Fruit fly (Drosophila melanogaster): Measurements from ENCODE around the gene Cpr64Ab.

Gene Cpr64Ab

dm6 chr3L:4252121-4252861, 41.0 kb upstream of the Cpr64Ab start:
- TF ChIP-seq ovo (GFP tag; optimal IDR thresholded peaks at IDR 0.05) (peak; percentile 92), bab1 (GFP tag; optimal IDR thresholded peaks at IDR 0.05) (no peak), cnc (optimal IDR thresholded peaks at IDR 0.05) (peak in 1 of 2 experiments; percentile 43), cic (GFP tag; optimal IDR thresholded peaks at IDR 0.05) (no peak), Crg-1 (GFP tag; optimal IDR thresholded peaks at IDR 0.05) (no peak)

- TF ChIP-seq CG33017 (tag; optimal IDR thresholded peaks at IDR 0.05) (peak; percentile 36), cnc (optimal IDR thresholded peaks at IDR 0.05) (no peak), bab1 (GFP tag; optimal IDR thresholded peaks at IDR 0.05) (peak; percentile 58), Mnt (GFP tag; optimal IDR thresholded peaks at IDR 0.05) (peak; percentile 18), CG14711 (tag; optimal IDR thresholded peaks at IDR 0.05) (peak; percentile 48), Clk (GFP tag; optimal IDR thresholded peaks at IDR 0.05) (no peak), CG7101 (tag; optimal IDR thresholded peaks at IDR 0.05) (peak; percentile 27)
These were observed 31.1 kb upstream of the Cpr64Ab start, which contains the start of gene pav for dm6 chr3L:4242428-4242827. Gene pav (plus strand): TSS chr3L:4242734.

DNA sequence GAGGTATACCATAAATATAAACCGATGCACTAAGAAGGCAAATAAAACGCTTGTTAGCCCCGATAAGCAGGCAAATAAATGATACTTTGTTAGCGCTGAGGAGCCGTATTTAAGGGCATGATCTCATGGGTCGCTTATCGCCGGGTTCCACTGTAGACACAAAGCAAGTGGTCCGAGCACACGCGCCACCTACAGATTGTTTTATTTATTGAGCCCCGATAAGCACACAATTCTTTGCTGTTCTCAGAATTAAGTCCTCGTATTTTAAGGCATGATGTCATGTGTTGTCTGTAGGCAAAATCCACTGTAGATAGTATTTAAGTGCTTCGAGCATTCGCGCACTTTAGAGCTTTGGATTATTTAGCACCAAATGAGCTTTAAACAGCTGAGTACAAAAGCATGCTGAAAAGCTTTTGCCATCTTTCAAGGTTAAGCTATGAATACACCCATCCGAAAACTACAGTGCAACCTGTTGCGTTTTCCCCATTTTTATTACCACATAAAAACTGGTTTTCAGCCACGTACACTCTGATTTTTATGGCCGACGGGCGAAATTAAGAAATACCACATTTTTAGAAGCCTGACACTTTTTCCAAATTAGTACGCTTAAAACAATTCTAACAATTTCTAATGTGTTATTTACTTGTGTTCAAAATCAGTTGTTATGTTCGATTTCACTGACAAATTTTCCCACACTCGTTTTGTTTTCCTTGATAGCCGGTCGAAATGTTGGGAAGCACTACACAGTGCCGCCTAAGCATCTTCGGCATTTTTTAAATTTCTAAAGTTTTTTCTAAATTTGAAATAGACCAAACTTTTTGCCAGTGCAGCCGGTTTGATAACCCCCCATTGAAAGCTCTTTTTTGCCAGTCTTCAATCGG, 28.3 kb upstream of the Cpr64Ab start, which contains the start of gene Sqor:
Gene Sqor (plus strand): TSS at position 732 of the 881 bp plus-strand sequence.
- TF ChIP-seq CG5204 (GFP tag; optimal IDR thresholded peaks at IDR 0.05): peak; percentile 91
- TF ChIP-seq toe (GFP tag; optimal IDR thresholded peaks at IDR 0.05): peak; percentile 91
- no peak for TF ChIP-seq kay (GFP tag; ENCODE audit: borderline replicate concordance)
- TF ChIP-seq cic (GFP tag; optimal IDR thresholded peaks at IDR 0.05): peak; percentile 71
- TF ChIP-seq CG1620 (GFP tag; optimal IDR thresholded peaks at IDR 0.05): peak; percentile 78
- TF ChIP-seq CG14711 (tag; optimal IDR thresholded peaks at IDR 0.05): peak; percentile 76
- peak; percentile 77 for TF ChIP-seq ovo (GFP tag; optimal IDR thresholded peaks at IDR 0.05)
- peak; percentile 79 for TF ChIP-seq Crg-1 (GFP tag; optimal IDR thresholded peaks at IDR 0.05)
- peak; percentile 68 for TF ChIP-seq Mnt (GFP tag; optimal IDR thresholded peaks at IDR 0.05)
- peak; percentile 92 for TF ChIP-seq CG7045 (GFP tag; optimal IDR thresholded peaks at IDR 0.05)
- TF ChIP-seq bab1 (GFP tag; optimal IDR thresholded peaks at IDR 0.05): peak; percentile 90
- TF ChIP-seq CG7101 (tag; optimal IDR thresholded peaks at IDR 0.05): peak; percentile 91
- TF ChIP-seq CG12768 (GFP tag; optimal IDR thresholded peaks at IDR 0.05): peak; percentile 94
- peak; percentile 97 for TF ChIP-seq CG11617 (GFP tag; optimal IDR thresholded peaks at IDR 0.05)
- peak; percentile 82 for TF ChIP-seq pad (GFP tag; optimal IDR thresholded peaks at IDR 0.05)
- TF ChIP-seq tj (GFP tag; optimal IDR thresholded peaks at IDR 0.05): peak; percentile 77
- TF ChIP-seq CG33017 (tag; optimal IDR thresholded peaks at IDR 0.05): peak; percentile 89
- TF ChIP-seq Hr96 (GFP tag; optimal IDR thresholded peaks at IDR 0.05): peak; percentile 92
- TF ChIP-seq Clk (GFP tag; optimal IDR thresholded peaks at IDR 0.05): peak; percentile 84
- TF ChIP-seq cnc (optimal IDR thresholded peaks at IDR 0.05): no peak

- no peak for TF ChIP-seq toe (GFP tag; optimal IDR thresholded peaks at IDR 0.05)
- no peak for TF ChIP-seq CG14711 (tag; optimal IDR thresholded peaks at IDR 0.05)
- TF ChIP-seq CG12768 (GFP tag; optimal IDR thresholded peaks at IDR 0.05): no peak
These were observed 26.9 kb upstream of the Cpr64Ab start for dm6 chr3L:4238195-4238594.

DNA sequence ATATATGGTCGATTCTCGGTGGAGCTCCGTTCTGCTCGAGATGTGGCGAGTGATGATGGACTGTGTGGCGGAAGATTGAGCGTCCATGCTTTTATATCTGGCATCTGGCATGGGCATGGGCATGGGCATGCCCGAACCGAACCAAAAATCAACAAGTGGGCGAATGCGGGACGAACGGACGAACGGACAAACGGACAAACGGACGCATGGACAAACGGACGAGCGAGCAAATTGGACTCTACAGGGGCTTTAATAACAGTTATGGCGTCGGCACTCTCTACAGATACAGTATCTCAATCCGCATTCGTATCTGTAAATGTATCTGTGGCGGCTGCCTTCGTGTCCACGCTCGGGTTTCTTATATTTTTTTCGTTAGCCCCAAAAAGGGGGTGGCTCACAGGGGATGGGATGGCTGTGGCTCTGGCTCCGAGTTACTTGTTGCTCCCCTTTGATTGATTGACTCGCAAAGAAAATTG, 24.8 kb upstream of the Cpr64Ab start, which contains the start of gene ImpL2:
Gene ImpL2 (minus strand): TSS at position 51 of the 476 bp plus-strand sequence.
- TF ChIP-seq Mnt (GFP tag; optimal IDR thresholded peaks at IDR 0.05) (no peak), Clk (GFP tag; optimal IDR thresholded peaks at IDR 0.05) (no peak), cic (GFP tag; optimal IDR thresholded peaks at IDR 0.05) (no peak), kay (GFP tag; ENCODE audit: borderline replicate concordance) (no peak), CG11617 (GFP tag; optimal IDR thresholded peaks at IDR 0.05) (no peak), cnc (optimal IDR thresholded peaks at IDR 0.05) (no peak), CG5204 (GFP tag; optimal IDR thresholded peaks at IDR 0.05) (no peak), CG12768 (GFP tag; optimal IDR thresholded peaks at IDR 0.05) (no peak), ovo (GFP tag; optimal IDR thresholded peaks at IDR 0.05) (no peak), CG14711 (tag; optimal IDR thresholded peaks at IDR 0.05) (no peak), CG7045 (GFP tag; optimal IDR thresholded peaks at IDR 0.05) (no peak), tj (GFP tag; optimal IDR thresholded peaks at IDR 0.05) (no peak), Crg-1 (GFP tag; optimal IDR thresholded peaks at IDR 0.05) (no peak), pad (GFP tag; optimal IDR thresholded peaks at IDR 0.05) (no peak), CG7101 (tag; optimal IDR thresholded peaks at IDR 0.05) (no peak), Hr96 (GFP tag; optimal IDR thresholded peaks at IDR 0.05) (no peak), toe (GFP tag; optimal IDR thresholded peaks at IDR 0.05) (no peak), CG33017 (tag; optimal IDR thresholded peaks at IDR 0.05) (no peak)

Data from whole organism, adult.